Worm (Caenorhabditis elegans) whole organism, L2 larva: ENCODE results near the gene C28D4.10.

Experiments used
- F13H6.1 ChIP-seq: sonication (generic microtip); optimal IDR thresholded peaks from 2 replicates; lab custom pipeline; 2016; ENCODE audit warnings: missing genetic modification characterization, missing compliant biosample characterization
- R02D3.7 ChIP-seq: fragments of 150-350 bp; optimal IDR thresholded peaks from 2 replicates; lab custom pipeline; 2014; ENCODE audit warnings: missing biosample characterization, missing genetic modification characterization
- ZK546.5 ChIP-seq: sonication (generic microtip); optimal IDR thresholded peaks from 2 replicates; lab custom pipeline; 2017; ENCODE audit warnings: missing biosample characterization, missing genetic modification characterization
- alr-1 ChIP-seq: fragments of 150-350 bp; optimal IDR thresholded peaks from 2 replicates; lab custom pipeline; 2014; ENCODE audit warnings: missing biosample characterization, missing genetic modification characterization
- blmp-1 ChIP-seq: sonication (generic microtip); optimal IDR thresholded peaks from 2 replicates; lab custom pipeline; 2017; ENCODE audit warnings: missing genetic modification characterization, mild to moderate bottlenecking, missing compliant biosample characterization, antibody characterized with exemption, moderate library complexity; ENCODE audit not compliant: insufficient read depth
- ceh-82 ChIP-seq: fragments of 150-350 bp; optimal IDR thresholded peaks from 2 replicates; lab custom pipeline; 2014; ENCODE audit warnings: missing biosample characterization, missing genetic modification characterization
- crh-2 ChIP-seq: sonication (generic microtip); optimal IDR thresholded peaks from 2 replicates; lab custom pipeline; 2017; ENCODE audit warnings: missing biosample characterization, missing genetic modification characterization
- dmd-4 ChIP-seq: sonication (generic microtip); optimal IDR thresholded peaks from 2 replicates; lab custom pipeline; 2017; ENCODE audit warnings: missing biosample characterization, missing genetic modification characterization
- egl-27 ChIP-seq: sonication (generic microtip); optimal IDR thresholded peaks from 3 replicates; lab custom pipeline; 2017; ENCODE audit warnings: missing biosample characterization, missing genetic modification reagents, missing genetic modification characterization
- elt-1 ChIP-seq: fragments of 150-350 bp; optimal IDR thresholded peaks from 2 replicates; lab custom pipeline; 2014; ENCODE audit warnings: missing biosample characterization, missing genetic modification characterization
- fos-1 ChIP-seq: fragments of 150-350 bp; optimal IDR thresholded peaks from 2 replicates; lab custom pipeline; 2014; ENCODE audit warnings: missing biosample characterization, missing genetic modification characterization
- gmeb-1 ChIP-seq: fragments of 150-350 bp; optimal IDR thresholded peaks from 2 replicates; lab custom pipeline; 2014; ENCODE audit warnings: missing biosample characterization, missing genetic modification characterization
- lin-11 ChIP-seq: fragments of 150-350 bp; sonication (generic microtip); optimal IDR thresholded peaks from 2 replicates; lab custom pipeline; 2014; ENCODE audit warnings: missing biosample characterization, missing genetic modification characterization, inconsistent platforms, mixed read lengths
- lin-39 ChIP-seq: fragments of 150-350 bp; optimal IDR thresholded peaks from 2 replicates; lab custom pipeline; 2014; ENCODE audit warnings: missing biosample characterization, missing genetic modification reagents, missing genetic modification characterization
- lsy-2 ChIP-seq, 2 experiments: fragments of 150-350 bp in 1 of 2; sonication (generic microtip) in 1 of 2; optimal IDR thresholded peaks; 2 replicates each; lab custom pipeline; 2014 to 2017; ENCODE audit warnings: missing biosample characterization in 2 of 2, missing genetic modification characterization in 2 of 2
- mab-5 ChIP-seq: fragments of 150-350 bp; optimal IDR thresholded peaks from 2 replicates; lab custom pipeline; 2014; ENCODE audit warnings: missing biosample characterization, missing genetic modification characterization
- mbf-1 ChIP-seq: sonication (generic microtip); optimal IDR thresholded peaks from 2 replicates; lab custom pipeline; 2017; ENCODE audit warnings: missing biosample characterization, missing genetic modification characterization
- nhr-11 ChIP-seq: fragments of 150-350 bp; optimal IDR thresholded peaks from 2 replicates; lab custom pipeline; 2014; ENCODE audit warnings: missing biosample characterization, missing genetic modification characterization
- nhr-129 ChIP-seq: fragments of 150-350 bp; optimal IDR thresholded peaks from 2 replicates; lab custom pipeline; 2014; ENCODE audit warnings: missing biosample characterization, missing genetic modification characterization
- nhr-21 ChIP-seq: fragments of 150-350 bp; optimal IDR thresholded peaks from 2 replicates; lab custom pipeline; 2014; ENCODE audit warnings: missing biosample characterization, missing genetic modification characterization
- nhr-237 ChIP-seq: fragments of 150-350 bp; optimal IDR thresholded peaks from 2 replicates; lab custom pipeline; 2014; ENCODE audit warnings: missing biosample characterization, missing genetic modification characterization
- nhr-25 ChIP-seq: fragments of 150-350 bp; sonication (generic microtip); optimal IDR thresholded peaks from 3 replicates; lab custom pipeline; 2014; ENCODE audit warnings: missing biosample characterization, missing genetic modification characterization
- skn-1 ChIP-seq: sonication (generic microtip); optimal IDR thresholded peaks from 2 replicates; lab custom pipeline; 2017; ENCODE audit warnings: missing biosample characterization, missing genetic modification characterization
- sma-3 ChIP-seq: sonication (generic microtip); optimal IDR thresholded peaks from 2 replicates; lab custom pipeline; 2016; ENCODE audit warnings: missing genetic modification reagents, missing genetic modification characterization, missing compliant biosample characterization
- sma-9 ChIP-seq, 2 experiments: fragments of 150-350 bp in 1 of 2; sonication (generic microtip) in 1 of 2; optimal IDR thresholded peaks; 2 replicates each; lab custom pipeline; 2014 to 2016; ENCODE audit warnings: missing genetic modification characterization in 2 of 2, mild to moderate bottlenecking in 1 of 2, missing biosample characterization in 1 of 2, missing compliant biosample characterization in 1 of 2, missing genetic modification reagents in 1 of 2, moderate library complexity in 1 of 2
- snpc-4 ChIP-seq: fragments of 150-350 bp; optimal IDR thresholded peaks from 2 replicates; lab custom pipeline; 2014; ENCODE audit warnings: missing biosample characterization, missing genetic modification characterization
- unc-55 ChIP-seq: fragments of 150-350 bp; sonication (generic microtip); optimal IDR thresholded peaks from 3 replicates; lab custom pipeline; 2014; ENCODE audit warnings: missing biosample characterization, missing genetic modification reagents, missing genetic modification characterization
- unc-62 ChIP-seq: fragments of 150-350 bp; optimal IDR thresholded peaks from 2 replicates; lab custom pipeline; 2014; ENCODE audit warnings: missing biosample characterization, missing genetic modification reagents, missing genetic modification characterization
- zag-1 ChIP-seq: fragments of 150-350 bp; optimal IDR thresholded peaks from 2 replicates; lab custom pipeline; 2014; ENCODE audit warnings: missing biosample characterization, missing genetic modification characterization
- ztf-1 ChIP-seq: fragments of 200-800 bp; sonication (Bioruptor generic); conservative IDR thresholded peaks from 2 replicates; pipeline ENCODE4 v1.3.6; 2022; ENCODE audit warnings: missing genetic modification characterization, missing compliant biosample characterization
- ztf-11 ChIP-seq: sonication (generic microtip); optimal IDR thresholded peaks from 2 replicates; lab custom pipeline; 2017; ENCODE audit warnings: missing biosample characterization, missing genetic modification characterization
- ztf-4 ChIP-seq: fragments of 150-350 bp; optimal IDR thresholded peaks from 2 replicates; lab custom pipeline; 2014; ENCODE audit warnings: missing biosample characterization, missing genetic modification characterization

Gene C28D4.10

DNA sequence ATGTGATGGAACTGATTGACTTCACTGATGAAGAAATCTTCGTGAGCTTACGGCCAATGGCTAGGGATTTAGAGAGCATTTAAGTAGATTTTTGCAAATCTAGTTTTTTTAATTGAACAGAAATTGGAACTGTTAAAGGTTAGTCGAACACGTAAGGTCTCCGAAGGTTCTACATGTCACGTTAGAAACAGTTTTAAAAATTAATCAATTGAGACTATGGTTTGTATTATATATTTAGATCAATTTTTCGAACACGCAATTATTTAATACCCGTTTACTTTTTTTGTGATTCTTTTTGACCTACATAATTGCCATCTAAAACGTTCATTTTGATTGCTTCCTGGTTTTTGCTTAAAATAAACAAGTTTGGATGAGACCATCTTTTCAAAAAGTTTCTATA, 6.6 kb downstream of the C28D4.10 start, which contains the start of gene C28D4.4:
Gene C28D4.4, minus strand, starts transcription at position 101 of the 400 bp plus-strand sequence.
- no peak for TF ChIP-seq lin-11 (tag; lab: Kevin White, UChicago)
- TF ChIP-seq gmeb-1 (tag; lab: Kevin White, UChicago), result no peak

DNA sequence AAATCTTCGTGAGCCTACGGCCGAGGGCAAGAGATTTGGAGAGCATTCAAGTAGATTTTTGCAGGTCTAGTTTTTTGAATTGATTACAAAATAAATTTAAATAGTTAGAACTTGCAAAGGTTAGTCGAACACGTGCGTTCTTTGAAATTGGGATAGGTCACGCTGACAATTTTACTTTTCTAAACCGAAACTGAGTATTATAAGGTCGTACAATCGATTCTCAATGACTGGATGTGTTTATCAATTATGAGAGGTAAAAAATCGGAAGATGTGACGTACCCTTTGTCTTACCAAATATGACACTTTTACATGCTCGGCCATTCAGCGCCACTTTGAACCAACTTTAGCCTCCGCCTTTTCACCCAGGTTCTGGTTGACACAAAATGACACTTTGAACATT, 8.5 kb downstream of the C28D4.10 start, which contains the start of gene C28D4.5:
Gene C28D4.5, minus strand, starts transcription at position 101 of the 400 bp plus-strand sequence.
- no peak for TF ChIP-seq skn-1 (tag; lab: Kevin White, UChicago)
- TF ChIP-seq lsy-2 (tag; optimal IDR thresholded peaks at IDR 0.05; lab: Kevin White, UChicago), result no peak
- TF ChIP-seq nhr-11 (tag; lab: Kevin White, UChicago), result no peak
- TF ChIP-seq crh-2 (tag; lab: Kevin White, UChicago), result no peak
- TF ChIP-seq egl-27 (tag; lab: Kevin White, UChicago), result no peak
- TF ChIP-seq ztf-4 (tag; lab: Kevin White, UChicago), result no peak
- TF ChIP-seq dmd-4 (tag; lab: Kevin White, UChicago), result no peak
- TF ChIP-seq mbf-1 (tag; lab: Kevin White, UChicago), result no peak
- no peak for TF ChIP-seq ztf-1 (GFP tag; lab: Robert Waterston, UW)
- TF ChIP-seq ztf-11 (tag; lab: Kevin White, UChicago), result no peak
- no peak for TF ChIP-seq gmeb-1 (tag; lab: Kevin White, UChicago)
- TF ChIP-seq unc-62 (GFP tag; lab: Kevin White, UChicago), result no peak
- TF ChIP-seq nhr-237 (tag; lab: Kevin White, UChicago), result no peak
- TF ChIP-seq sma-9 (GFP tag; optimal IDR thresholded peaks at IDR 0.05; lab: Kevin White, UChicago), result no peak
- no peak for TF ChIP-seq sma-9 (tag; optimal IDR thresholded peaks at IDR 0.05; lab: Kevin White, UChicago)

DNA sequence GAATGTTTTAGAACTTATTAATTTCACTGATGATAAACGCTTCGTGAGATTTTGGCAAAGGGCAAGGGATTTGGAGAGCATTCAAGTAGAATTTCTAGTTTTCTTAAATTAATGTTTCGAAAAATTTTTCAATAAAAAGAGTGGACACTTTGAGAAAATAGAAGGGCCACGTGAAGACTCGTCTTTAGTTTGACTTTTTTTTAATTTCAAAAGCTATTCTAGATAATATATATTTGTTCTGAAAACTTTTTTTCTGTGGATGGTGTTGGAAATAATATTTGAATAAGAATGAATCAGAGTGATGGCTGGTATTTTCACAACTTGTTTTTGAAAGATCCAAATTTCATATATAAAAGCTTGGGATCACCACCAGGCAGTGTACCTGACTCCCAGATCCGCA, 10.0 kb downstream of the C28D4.10 start, which contains the start of gene C28D4.8:
Gene C28D4.8, minus strand, starts transcription at position 101 of the 400 bp plus-strand sequence.
- TF ChIP-seq sma-3 (GFP tag; lab: Kevin White, UChicago) (no peak), mab-5 (tag; lab: Kevin White, UChicago) (no peak)

DNA sequence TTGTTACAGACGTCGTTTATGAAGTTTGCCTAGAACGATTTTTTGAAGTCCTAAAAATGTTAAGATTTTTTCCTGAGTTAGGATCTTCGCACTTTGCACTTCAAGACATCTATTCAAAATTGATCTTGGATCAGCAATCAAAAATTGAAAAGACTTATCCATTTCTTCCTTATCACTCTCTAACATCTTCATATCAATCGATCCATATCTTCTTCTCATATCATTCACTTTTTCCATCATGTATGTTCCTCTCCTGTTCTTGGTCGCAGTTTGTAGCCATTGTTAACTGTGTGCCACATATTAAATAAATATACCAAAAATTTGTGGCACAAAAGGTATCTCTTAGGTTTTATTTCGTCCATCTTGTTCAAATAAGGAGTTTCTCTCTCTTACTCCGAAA, 17.4 kb downstream of the C28D4.10 start:
- TF ChIP-seq nhr-129 (tag; lab: Kevin White, UChicago) (no peak), lin-11 (tag; lab: Kevin White, UChicago) (no peak), nhr-237 (tag; lab: Kevin White, UChicago) (no peak), F13H6.1 (tag; lab: Kevin White, UChicago) (no peak), nhr-25 (tag; lab: Kevin White, UChicago) (no peak), zag-1 (tag; lab: Kevin White, UChicago) (no peak), ZK546.5 (no peak), alr-1 (tag; lab: Kevin White, UChicago) (no peak), lin-39 (no peak), snpc-4 (no peak), unc-62 (GFP tag; lab: Kevin White, UChicago) (no peak), elt-1 (tag; lab: Kevin White, UChicago) (no peak), R02D3.7 (tag; lab: Kevin White, UChicago) (no peak), fos-1 (no peak), nhr-21 (tag; lab: Kevin White, UChicago) (no peak), unc-55 (GFP tag; lab: Kevin White, UChicago) (no peak), mbf-1 (tag; lab: Kevin White, UChicago) (no peak), egl-27 (tag; lab: Kevin White, UChicago) (no peak), ztf-4 (tag; lab: Kevin White, UChicago) (no peak)

DNA sequence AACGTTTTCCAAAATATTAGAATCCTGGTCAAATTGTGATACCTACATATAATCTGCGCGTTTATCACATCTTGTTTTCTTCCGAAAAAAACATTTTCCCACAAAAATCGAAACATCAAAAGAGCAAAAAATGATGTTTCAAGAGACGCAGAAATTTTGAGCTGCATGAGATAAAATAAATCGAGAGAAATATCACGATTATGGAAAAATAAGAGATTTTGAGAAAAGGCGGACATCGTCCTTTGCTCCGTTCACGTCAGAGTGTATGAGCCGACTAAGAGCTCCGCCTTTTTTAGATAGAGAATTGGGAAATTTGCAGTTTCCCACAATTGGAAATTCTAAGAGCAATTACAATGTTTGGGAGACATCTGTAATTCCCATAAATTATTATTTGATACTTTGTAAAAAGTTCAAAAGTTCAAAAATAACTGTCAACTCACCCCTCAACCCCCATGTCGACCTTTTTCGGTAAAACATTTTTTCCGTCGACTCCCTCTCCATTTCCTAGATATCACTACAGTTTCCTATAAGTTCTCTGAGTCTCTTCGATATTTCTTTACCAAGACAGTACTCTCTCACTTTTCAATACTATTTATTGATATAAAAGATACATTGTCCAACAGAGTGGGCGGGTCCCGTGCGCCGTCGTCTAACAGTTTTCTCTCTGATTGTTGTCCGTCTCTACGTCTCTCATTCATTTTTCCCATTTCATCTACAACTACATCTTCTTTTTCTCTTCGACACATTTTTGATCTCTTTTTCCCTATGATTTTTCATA, 18.5 kb downstream of the C28D4.10 start:
- TF ChIP-seq lsy-2 (tag; optimal IDR thresholded peaks at IDR 0.05; lab: Kevin White, UChicago) (no peak), nhr-129 (tag; lab: Kevin White, UChicago) (peak; percentile 1), ceh-82 (no peak), dmd-4 (tag; lab: Kevin White, UChicago) (no peak), mbf-1 (tag; lab: Kevin White, UChicago) (no peak), gmeb-1 (tag; lab: Kevin White, UChicago) (peak; percentile 55), nhr-25 (tag; lab: Kevin White, UChicago) (peak; percentile 69), F13H6.1 (tag; lab: Kevin White, UChicago) (peak; percentile 27), sma-3 (GFP tag; lab: Kevin White, UChicago) (peak; percentile 60), ztf-4 (tag; lab: Kevin White, UChicago) (no peak), crh-2 (tag; lab: Kevin White, UChicago) (peak; percentile 62), blmp-1 (peak; percentile 51), nhr-21 (tag; lab: Kevin White, UChicago) (peak; percentile 53), fos-1 (peak; percentile 73), sma-9 (GFP tag; optimal IDR thresholded peaks at IDR 0.05; lab: Kevin White, UChicago) (peak; percentile 59), sma-9 (tag; optimal IDR thresholded peaks at IDR 0.05; lab: Kevin White, UChicago) (no peak), ztf-11 (tag; lab: Kevin White, UChicago) (no peak)
